Fruit fly (Drosophila melanogaster): ENCODE data around the gene CG18789.
"Not testable (repeated sequence)": the region's sequence is repeated elsewhere in the genome, so short reads cannot be mapped to it uniquely, and the experiment has no call there.

The CG18789 gene

dm6 chr2L:12002051-12002450 lies 6.8 kb upstream of the CG18789 start, which contains the start of gene Hacd1 (continued):
- TF ChIP-seq Nf-YC (tag; optimal IDR thresholded peaks at IDR 0.05) (peak; percentile 76), CG12744 (GFP tag; optimal IDR thresholded peaks at IDR 0.05) (no peak), B-H2 (GFP tag; optimal IDR thresholded peaks at IDR 0.05) (no peak), CG6683 (GFP tag; optimal IDR thresholded peaks at IDR 0.05) (no peak), H15 (GFP tag; IDR thresholded peaks at IDR 0.05) (no peak), bigmax (GFP tag; optimal IDR thresholded peaks at IDR 0.05) (no peak), E2f2 (GFP tag; IDR thresholded peaks at IDR 0.05) (no peak), exex (tag; optimal IDR thresholded peaks at IDR 0.05) (peak; percentile 52), CG12071 (GFP tag; optimal IDR thresholded peaks at IDR 0.05) (no peak), Ada2b (GFP tag; IDR thresholded peaks at IDR 0.05) (no peak), CG13894 (tag; optimal IDR thresholded peaks at IDR 0.05) (no peak), Nf-YB (GFP tag; optimal IDR thresholded peaks at IDR 0.05) (peak; percentile 68)

DNA sequence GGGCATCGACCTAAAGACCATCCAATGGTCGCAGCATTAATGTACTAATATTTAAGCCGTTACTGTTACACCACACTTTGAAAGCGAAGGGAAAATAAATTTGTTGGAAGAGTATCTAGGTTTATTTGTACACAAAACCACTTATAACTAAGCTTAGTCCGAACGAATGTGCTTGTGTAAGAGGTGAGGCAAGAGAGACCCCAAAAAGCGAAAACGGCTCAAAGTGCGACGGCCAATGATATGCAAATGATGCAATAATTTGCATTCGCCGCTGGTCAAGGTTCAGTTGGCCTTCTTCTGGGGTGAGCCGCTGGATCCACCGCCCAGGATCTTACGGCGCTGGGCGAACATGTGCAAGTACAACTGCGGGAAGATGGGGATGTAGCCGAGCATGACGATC lies 5.9 kb upstream of the CG18789 start:
- TF ChIP-seq CG15073 (GFP tag; optimal IDR thresholded peaks at IDR 0.05) (peak; percentile 65), Xbp1 (GFP tag; optimal IDR thresholded peaks at IDR 0.05) (no peak), CG9876 (GFP tag; optimal IDR thresholded peaks at IDR 0.05) (no peak), D19A (tag; optimal IDR thresholded peaks at IDR 0.05) (peak; percentile 11), CG7987 (GFP tag; optimal IDR thresholded peaks at IDR 0.05) (no peak), CG16813 (GFP tag; IDR thresholded peaks at IDR 0.05; ENCODE audit: partially characterized antibody) (no peak), Pdp1 (GFP tag; optimal IDR thresholded peaks at IDR 0.05) (peak in 1 of 2 experiments; percentile 68)

- TF ChIP-seq gsb-n (tag; optimal IDR thresholded peaks at IDR 0.05); scrt (GFP tag; optimal IDR thresholded peaks at IDR 0.05); CG31365 (tag; optimal IDR thresholded peaks at IDR 0.05): not testable (repeated sequence)
These were observed 4.0 kb upstream of the CG18789 start, which contains the start of the genes CG18787 and Nfs1 for dm6 chr2L:11999240-11999704. TSS of gene CG18787 (minus strand) at chr2L:11999340. TSS of gene Nfs1 (plus strand) at chr2L:11999654.

- not testable (repeated sequence) for TF ChIP-seq CG12236 (GFP tag; optimal IDR thresholded peaks at IDR 0.05); CG12299 (tag; optimal IDR thresholded peaks at IDR 0.05); CG15514 (GFP tag; optimal IDR thresholded peaks at IDR 0.05)
These were observed 1.3 kb upstream of the CG18789 start, which contains the start of gene Ada1-1 for dm6 chr2L:11996509-11996908. TSS of gene Ada1-1 (plus strand) at chr2L:11996809.

DNA sequence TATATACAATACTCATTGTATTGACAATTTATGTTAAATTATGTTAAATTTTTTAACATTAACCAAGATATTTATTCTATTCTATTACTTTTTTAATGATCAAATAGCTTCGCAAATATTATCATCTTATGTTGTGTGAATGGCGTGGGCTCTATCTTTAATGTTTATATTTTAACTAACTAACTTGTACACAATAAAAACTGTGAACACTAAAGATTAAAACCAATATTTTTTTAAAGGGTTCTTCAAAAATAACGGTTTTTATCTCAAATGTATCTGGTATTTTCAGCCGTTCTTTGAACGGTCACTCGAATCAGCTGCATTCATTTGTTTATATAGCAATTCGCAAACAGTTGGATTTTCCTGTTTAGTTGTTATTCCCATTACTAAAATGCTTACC lies 2.6 kb downstream of the CG18789 start, which contains the start of gene Ada1-2:
TSS of gene Ada1-2 (plus strand) at position 301 of the 400 bp plus-strand sequence.
- TF ChIP-seq C15 (GFP tag; IDR thresholded peaks at IDR 0.05); bbx (GFP tag; IDR thresholded peaks at IDR 0.05; ENCODE audit: partially characterized antibody); inv (GFP tag; IDR thresholded peaks at IDR 0.05; ENCODE audit: partially characterized antibody): not testable (repeated sequence)

DNA sequence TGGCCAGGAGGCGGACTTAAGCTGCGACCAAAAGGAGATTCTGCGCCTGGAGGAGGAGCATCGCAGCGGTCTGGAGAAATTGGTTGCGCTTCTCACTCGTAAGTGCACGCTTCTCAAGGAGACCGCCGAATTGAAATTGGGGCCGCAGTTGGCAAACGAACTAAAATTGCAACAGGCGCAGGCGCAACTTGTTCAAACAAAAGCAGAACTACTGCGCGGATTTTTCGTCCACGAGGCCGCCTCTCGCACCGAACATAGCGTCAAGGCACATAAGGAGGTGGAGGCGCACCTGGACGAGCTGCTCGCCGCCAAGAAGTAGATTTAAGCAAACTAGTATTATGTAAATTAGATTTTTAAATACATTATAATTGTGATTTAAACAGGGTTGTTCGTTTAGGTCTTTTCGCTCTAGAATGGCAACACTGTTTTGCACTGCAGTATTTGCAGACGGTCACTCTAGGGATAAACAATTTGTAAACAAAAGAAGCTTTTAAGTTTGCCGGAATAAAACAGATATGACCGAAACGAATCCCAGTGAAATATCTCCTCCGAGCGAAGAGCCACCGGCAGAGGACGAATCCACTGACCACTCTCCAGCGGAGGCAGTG lies 4.7 kb downstream of the CG18789 start, which contains the start of gene escl:
TSS of gene escl (plus strand) at position 470 of the 608 bp plus-strand sequence.
- TF ChIP-seq chinmo (GFP tag; IDR thresholded peaks at IDR 0.05; ENCODE audit: partially characterized antibody) (peak; percentile 50; the same call in 1 of the 4 replicates), CG7839 (tag; optimal IDR thresholded peaks at IDR 0.05) (no peak), Ets65A (GFP tag) (no peak), cwo (GFP tag; optimal IDR thresholded peaks at IDR 0.05) (no peak), pzg (GFP tag; optimal IDR thresholded peaks at IDR 0.05) (peak; percentile 57), wor (GFP tag; IDR thresholded peaks at IDR 0.05) (no peak), CG15514 (GFP tag; optimal IDR thresholded peaks at IDR 0.05) (peak; percentile 4), CG3847 (GFP tag; IDR thresholded peaks at IDR 0.05) (0 out of 2 replicates have a peak, but pooled peaks have one; percentile 29), Gug (GFP tag; IDR thresholded peaks at IDR 0.05) (no peak), CG1024 (GFP tag; IDR thresholded peaks at IDR 0.05) (no peak), C15 (GFP tag; IDR thresholded peaks at IDR 0.05) (no peak), HLHmδ (GFP tag; optimal IDR thresholded peaks at IDR 0.05) (no peak), Lpt (GFP tag; optimal IDR thresholded peaks at IDR 0.05) (no peak), CG12219 (GFP tag; optimal IDR thresholded peaks at IDR 0.05) (no peak), sima (GFP tag; optimal IDR thresholded peaks at IDR 0.05) (no peak)
